Fruit fly (Drosophila melanogaster) whole organism, larva: ENCODE measurements around the gene CG7879.
A peak's percentile ranks its signal among the peaks of the same experiment; 100 is the strongest.

Source experiments
- noc ChIP-seq: fragments of 200-800 bp; sonication (Bioruptor generic); optimal IDR thresholded peaks from 3 replicates; lab custom pipeline; 2019; ENCODE audit warnings: missing biosample characterization, mild to moderate bottlenecking, missing genetic modification characterization, moderate library complexity

Gene CG7879

DNA sequence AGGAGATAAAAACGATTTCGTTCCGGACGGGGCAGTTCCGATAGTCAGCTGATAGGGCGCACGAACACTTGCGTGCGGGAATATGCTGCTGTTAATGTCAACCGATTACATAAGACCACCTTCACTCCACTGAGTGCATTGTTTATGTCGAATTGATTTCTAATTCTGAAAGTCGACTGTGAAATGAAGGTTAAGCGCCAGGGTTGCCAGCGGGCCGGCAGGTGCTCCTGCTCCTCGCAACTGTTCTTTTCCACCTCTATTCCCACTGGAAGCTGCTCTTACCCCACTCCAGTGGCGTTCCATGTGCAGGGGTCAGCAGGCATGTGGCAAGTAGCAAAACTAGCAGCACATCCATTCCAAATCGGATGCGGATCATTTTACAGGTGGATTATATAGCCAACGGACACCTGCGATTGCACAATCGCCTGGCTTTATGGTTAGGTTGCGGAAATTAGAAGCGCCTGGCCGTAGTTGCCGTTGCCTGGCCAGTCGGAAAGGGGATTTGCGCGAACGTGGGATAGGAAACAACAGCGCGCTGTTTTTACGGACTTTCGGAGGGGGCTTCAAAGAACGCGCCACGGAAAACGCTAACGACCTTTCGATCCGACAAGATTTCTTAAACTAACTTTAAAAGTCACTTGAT lies 51.7 kb downstream of the CG7879 start, which contains the start of gene cue:
TSS of gene cue (minus strand) at position 641 of the 643 bp plus-strand sequence.
- no peak for TF ChIP-seq noc

DNA sequence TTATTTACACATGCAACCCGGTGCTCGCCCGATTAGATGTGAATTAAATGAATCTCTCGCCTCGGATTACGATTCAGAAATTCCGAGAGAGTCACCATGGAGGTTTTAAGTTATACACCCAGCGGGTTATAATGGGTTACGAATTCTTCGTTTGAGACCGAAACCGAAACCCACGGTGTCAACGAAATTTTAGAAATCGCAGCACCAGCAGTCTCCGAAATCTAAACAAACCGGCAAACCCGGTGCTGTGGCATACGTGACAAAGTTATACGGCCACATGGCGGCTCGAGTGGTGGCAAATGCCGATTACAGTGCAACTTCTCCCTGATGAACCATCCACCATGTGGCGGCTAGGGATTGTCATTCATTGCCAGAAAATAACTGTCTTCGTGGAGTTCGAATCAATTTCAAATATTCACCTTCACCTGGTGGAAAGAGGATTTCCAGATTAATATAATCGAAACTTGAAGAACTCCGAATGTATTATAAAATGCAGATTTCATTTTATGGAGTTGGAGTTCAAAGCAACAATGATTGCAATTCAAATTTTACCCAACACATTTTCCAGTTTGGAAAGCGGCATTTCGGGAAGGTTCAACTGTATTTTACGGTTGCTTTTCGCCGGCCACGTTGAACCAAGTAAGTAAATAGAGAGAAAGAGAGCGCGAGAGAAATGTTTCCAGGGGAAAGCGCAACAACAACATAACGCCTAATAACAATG lies 52.4 kb downstream of the CG7879 start:
- TF ChIP-seq noc = peak; percentile 81
